Worm (Caenorhabditis elegans) whole organism, young adult: ENCODE measurements around the gene cyp-35A4.

Experiments
- T26A5.8 ChIP-seq: sonication (generic microtip); optimal IDR thresholded peaks from 2 replicates; lab custom pipeline; 2016; ENCODE audit warnings: missing genetic modification characterization, missing compliant biosample characterization
- ama-1 ChIP-seq, 3 experiments: fragments of 150-350 bp in 1 of 3; sonication (generic microtip) in 2 of 3; optimal IDR thresholded peaks; 2 replicates each; lab custom pipeline; 2014 to 2018; ENCODE audit warnings: missing biosample characterization in 2 of 3, missing genetic modification characterization in 2 of 3, missing genetic modification reagents in 2 of 3
- ceh-27 ChIP-seq: fragments of 200-800 bp; sonication (Bioruptor generic); optimal IDR thresholded peaks from 2 replicates; lab custom pipeline; 2018; ENCODE audit warnings: mild to moderate bottlenecking, missing genetic modification characterization, moderate library complexity, missing compliant biosample characterization
- ceh-40 ChIP-seq: fragments of 200-800 bp; sonication (Bioruptor generic); IDR thresholded peaks from 2 replicates; pipeline ENCODE4 v1.3.6; 2022; ENCODE audit warnings: missing genetic modification characterization, missing compliant biosample characterization
- ekl-4 ChIP-seq: fragments of 200-800 bp; sonication (Bioruptor generic); IDR thresholded peaks from 2 replicates; pipeline ENCODE4 v1.3.6; 2022; ENCODE audit warnings: missing genetic modification reagents, missing genetic modification characterization, missing compliant biosample characterization
- gei-17 ChIP-seq: fragments of 200-800 bp; sonication (Bioruptor generic); optimal IDR thresholded peaks from 2 replicates; lab custom pipeline; 2018; ENCODE audit warnings: mild to moderate bottlenecking, missing genetic modification characterization, missing compliant biosample characterization
- hrde-1 ChIP-seq: sonication (generic microtip); optimal IDR thresholded peaks from 2 replicates; lab custom pipeline; 2016; ENCODE audit warnings: missing genetic modification characterization, mild to moderate bottlenecking, missing compliant biosample characterization, moderate library complexity, missing genotype, missing genetic modification reagents, borderline replicate concordance
- lin-35 ChIP-seq, 3 experiments: fragments of 150-350 bp in 2 of 3; sonication (generic microtip) in 1 of 3; optimal IDR thresholded peaks; 2 replicates each; lab custom pipeline; 2014 to 2018; ENCODE audit warnings: missing biosample characterization in 3 of 3, missing genetic modification characterization in 3 of 3, missing genetic modification reagents in 3 of 3
- nfyb-1 ChIP-seq: fragments of 200-800 bp; sonication (Bioruptor generic); IDR thresholded peaks from 2 replicates; pipeline ENCODE4 v1.3.6; 2022; ENCODE audit warnings: missing genetic modification reagents, missing genetic modification characterization, missing compliant biosample characterization

DNA sequence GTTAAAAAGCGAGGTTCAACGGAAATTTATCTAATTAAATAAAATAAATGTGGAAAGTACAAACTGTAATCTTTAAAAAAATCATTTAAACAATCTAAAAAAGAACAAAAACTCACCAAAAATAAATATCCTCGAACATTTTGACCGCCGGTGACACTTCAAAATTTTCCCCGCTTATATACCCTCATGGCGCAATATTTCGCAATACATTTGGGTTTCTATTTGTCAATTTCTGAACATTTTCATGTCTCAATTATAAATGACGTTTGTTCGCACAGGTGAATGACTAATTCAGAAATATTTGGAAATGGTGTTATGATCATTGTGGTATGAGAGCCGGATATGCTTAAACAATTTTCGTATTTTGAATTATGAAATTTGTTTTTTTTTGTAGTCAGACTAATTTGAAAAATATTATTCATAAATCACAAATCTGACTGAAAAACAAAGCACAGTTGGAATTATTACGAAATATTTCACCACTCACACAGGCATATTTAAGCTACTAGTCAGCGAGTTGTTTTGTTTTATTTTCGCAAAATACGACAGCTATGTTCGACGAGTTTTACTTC lies 10.5 kb downstream of the cyp-35A4 start, which contains the start of the genes C49G7.10 and irg-2:
- TF ChIP-seq nfyb-1 (GFP tag; lab: Robert Waterston, UW) (no peak), ceh-27 (GFP tag; lab: Kevin White, UChicago) (no peak), hrde-1 (tag; lab: Kevin White, UChicago) (no peak), ekl-4 (GFP tag; lab: Robert Waterston, UW) (no peak), gei-17 (GFP tag; lab: Kevin White, UChicago) (no peak), T26A5.8 (tag; lab: Kevin White, UChicago) (no peak), ama-1 (optimal IDR thresholded peaks at IDR 0.05; lab: Kevin White, UChicago) (no peak), ama-1 (GFP tag; optimal IDR thresholded peaks at IDR 0.05; lab: Kevin White, UChicago) (no peak), ceh-40 (GFP tag; lab: Robert Waterston, UW) (no peak), lin-35 (GFP tag; optimal IDR thresholded peaks at IDR 0.05; lab: Kevin White, UChicago) (no peak)
